Fruit fly (Drosophila melanogaster): ENCODE measurements around the gene Ugt37A1.

The Ugt37A1 gene

dm6 chr2L:20414750-20415211 is 40.9 kb upstream of the Ugt37A1 start, which contains the start of gene CG10947 (continued):
- TF ChIP-seq CG2202 (tag; optimal IDR thresholded peaks at IDR 0.05): peak; percentile 33
- peak; percentile 67 for TF ChIP-seq CG15514 (GFP tag; optimal IDR thresholded peaks at IDR 0.05)
- peak; percentile 34 for TF ChIP-seq CrebB (tag; optimal IDR thresholded peaks at IDR 0.05)
- TF ChIP-seq CG8924 (tag; optimal IDR thresholded peaks at IDR 0.05): peak; percentile 1
- peak; percentile 33 for TF ChIP-seq ssp (GFP tag; IDR thresholded peaks at IDR 0.05)
- TF ChIP-seq NfI (GFP tag; optimal IDR thresholded peaks at IDR 0.05): peak; percentile 82
- TF ChIP-seq bbx (GFP tag; IDR thresholded peaks at IDR 0.05; ENCODE audit: partially characterized antibody): peak; percentile 73
- no peak for TF ChIP-seq CG14667 (GFP tag; IDR thresholded peaks at IDR 0.05)
- peak in 1 of 2 experiments; percentile 21 for TF ChIP-seq crp (GFP tag; optimal IDR thresholded peaks at IDR 0.05)
- peak; percentile 10 for TF ChIP-seq sd (tag; optimal IDR thresholded peaks at IDR 0.05)
- no peak for TF ChIP-seq CG6689 (GFP tag; IDR thresholded peaks at IDR 0.05)
- no peak for TF ChIP-seq Hr78 (GFP tag; optimal IDR thresholded peaks at IDR 0.05)
- peak; percentile 29 for TF ChIP-seq CG2678 (tag; optimal IDR thresholded peaks at IDR 0.05)
- no peak for TF ChIP-seq schlank (tag; optimal IDR thresholded peaks at IDR 0.05)
- peak; percentile 71 for TF ChIP-seq Xrp1 (GFP tag; IDR thresholded peaks at IDR 0.05)
- TF ChIP-seq Dip2 (GFP tag; IDR thresholded peaks at IDR 0.05): no peak
- TF ChIP-seq CG4328 (GFP tag; optimal IDR thresholded peaks at IDR 0.05): peak; percentile 14
- peak; percentile 21 for TF ChIP-seq CG18599 (GFP tag; optimal IDR thresholded peaks at IDR 0.05)
- peak; percentile 60 for TF ChIP-seq CG12744 (GFP tag; optimal IDR thresholded peaks at IDR 0.05)
- TF ChIP-seq Hmr (GFP tag; optimal IDR thresholded peaks at IDR 0.05): peak; percentile 75
- no peak for TF ChIP-seq Spps (tag; optimal IDR thresholded peaks at IDR 0.05)
- TF ChIP-seq Hr3 (GFP tag; optimal IDR thresholded peaks at IDR 0.05): peak; percentile 62
- peak; percentile 39 to 48 for TF ChIP-seq Hr51 (GFP tag; optimal IDR thresholded peaks at IDR 0.05)
- no peak for TF ChIP-seq pfk (GFP tag; optimal IDR thresholded peaks at IDR 0.05)
- TF ChIP-seq CG7963 (GFP tag; IDR thresholded peaks at IDR 0.05; ENCODE audit: partially characterized antibody): no peak
- peak; percentile 13 for TF ChIP-seq zen (tag; optimal IDR thresholded peaks at IDR 0.05)
- TF ChIP-seq sisA (GFP tag; IDR thresholded peaks at IDR 0.05): no peak; the same call in 1 of the 2 replicates
- peak; percentile 71 for TF ChIP-seq lab (GFP tag; optimal IDR thresholded peaks at IDR 0.05)
- TF ChIP-seq p53 (GFP tag; optimal IDR thresholded peaks at IDR 0.05): no peak

DNA sequence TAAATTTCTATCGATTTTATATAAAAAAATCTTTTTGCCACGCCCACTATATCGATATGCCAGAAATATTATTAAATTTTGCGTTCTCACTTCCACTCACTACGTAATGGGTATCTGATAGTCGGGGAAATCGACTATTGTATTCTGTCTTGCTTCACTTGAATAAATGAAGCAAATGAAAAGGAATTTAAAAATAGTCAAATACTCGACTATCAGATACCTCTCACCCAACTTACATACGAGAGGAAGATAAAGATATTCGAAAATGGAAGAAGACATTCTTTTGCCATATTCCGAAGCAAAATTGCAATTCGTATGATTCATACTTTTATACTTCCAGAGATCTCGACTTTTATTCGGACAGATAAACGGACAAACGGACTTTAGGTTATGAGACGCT is 39.9 kb upstream of the Ugt37A1 start:
- TF ChIP-seq Fer2 (tag; optimal IDR thresholded peaks at IDR 0.05): no peak
- 0 out of 3 replicates have a peak, but pooled peaks have one; percentile 26 for TF ChIP-seq CG7963 (GFP tag; IDR thresholded peaks at IDR 0.05; ENCODE audit: partially characterized antibody)
- TF ChIP-seq CG4730 (GFP tag; IDR thresholded peaks at IDR 0.05): no peak
- TF ChIP-seq HLH4C (GFP tag; IDR thresholded peaks at IDR 0.05; ENCODE audit: partially characterized antibody): peak; percentile 69
- peak; percentile 50; the same call in 2 of the 3 replicates for TF ChIP-seq CG14860 (GFP tag; IDR thresholded peaks at IDR 0.05; ENCODE audit: partially characterized antibody)
- no peak for TF ChIP-seq zen (tag; optimal IDR thresholded peaks at IDR 0.05)
- no peak for TF ChIP-seq eve (GFP tag; optimal IDR thresholded peaks at IDR 0.05)

- TF ChIP-seq dati (GFP tag; IDR thresholded peaks at IDR 0.05) (no peak), nom (GFP tag; optimal IDR thresholded peaks at IDR 0.05) (no peak), CG18011 (GFP tag; optimal IDR thresholded peaks at IDR 0.05) (no peak), gem (tag; optimal IDR thresholded peaks at IDR 0.05) (peak; percentile 46), C15 (GFP tag; IDR thresholded peaks at IDR 0.05) (no peak), CG14710 (tag; optimal IDR thresholded peaks at IDR 0.05) (no peak), Hand (GFP tag; optimal IDR thresholded peaks at IDR 0.05) (peak; percentile 2), nerfin-2 (GFP tag; IDR thresholded peaks at IDR 0.05; ENCODE audit: partially characterized antibody) (no peak), bbx (GFP tag; IDR thresholded peaks at IDR 0.05; ENCODE audit: partially characterized antibody) (no peak), Chrac-16 (GFP tag; optimal IDR thresholded peaks at IDR 0.05) (no peak), CG2889 (GFP tag; IDR thresholded peaks at IDR 0.05) (no peak), CG9817 (tag; optimal IDR thresholded peaks at IDR 0.05) (no peak), Spps (tag; optimal IDR thresholded peaks at IDR 0.05) (no peak), slbo (GFP tag; IDR thresholded peaks at IDR 0.05) (no peak), HLH4C (GFP tag; IDR thresholded peaks at IDR 0.05; ENCODE audit: partially characterized antibody) (no peak), tap (tag; optimal IDR thresholded peaks at IDR 0.05) (no peak), lab (GFP tag; optimal IDR thresholded peaks at IDR 0.05) (peak; percentile 3)
Observed at dm6 chr2L:20401408-20401807, 27.5 kb upstream of the Ugt37A1 start.

All from whole organism, embryonic.